Fruit fly (Drosophila melanogaster) whole organism, prepupa: ENCODE measurements around the gene Inx7.

Source experiments
- CG10669 ChIP-seq: fragments of 200-800 bp; sonication (Bioruptor generic); optimal IDR thresholded peaks from 3 replicates; lab custom pipeline; 2018; ENCODE audit warnings: missing biosample characterization, mild to moderate bottlenecking, missing genetic modification characterization, moderate library complexity
- CG11294 ChIP-seq: fragments of 200-800 bp; sonication (Bioruptor generic); IDR thresholded peaks from 2 replicates; pipeline ENCODE4 v1.3.6; 2022; ENCODE audit warnings: missing biosample characterization, missing genetic modification characterization
- CG11762 ChIP-seq: fragments of 200-800 bp; sonication (Bioruptor generic); optimal IDR thresholded peaks from 3 replicates; lab custom pipeline; 2016; ENCODE audit warnings: missing biosample characterization, missing genetic modification characterization; ENCODE audit not compliant: insufficient read depth
- CG11902 ChIP-seq: fragments of 200-800 bp; sonication (Bioruptor generic); optimal IDR thresholded peaks from 3 replicates; lab custom pipeline; 2016; ENCODE audit warnings: missing biosample characterization, missing genetic modification characterization
- CG32006 ChIP-seq: fragments of 200-800 bp; sonication (Bioruptor generic); optimal IDR thresholded peaks from 3 replicates; lab custom pipeline; 2017; ENCODE audit warnings: missing biosample characterization, mild to moderate bottlenecking, missing genetic modification characterization
- CG4318 ChIP-seq: fragments of 200-800 bp; sonication (Bioruptor generic); optimal IDR thresholded peaks from 3 replicates; lab custom pipeline; 2017; ENCODE audit warnings: missing biosample characterization, mild to moderate bottlenecking, missing genetic modification characterization
- CG9139 ChIP-seq: fragments of 200-800 bp; sonication (Bioruptor generic); optimal IDR thresholded peaks from 3 replicates; lab custom pipeline; 2017; ENCODE audit warnings: missing biosample characterization, mild to moderate bottlenecking, missing genetic modification characterization
- Eip78C ChIP-seq: fragments of 200-800 bp; sonication (Bioruptor generic); peaks from one replicate; lab custom pipeline; 2016; ENCODE audit warnings: missing biosample characterization, missing genetic modification characterization
- Gug ChIP-seq: fragments of 200-800 bp; sonication (Bioruptor generic); IDR thresholded peaks from 2 replicates; pipeline ENCODE4 v1.3.6; 2022; ENCODE audit warnings: missing biosample characterization, missing genetic modification characterization
- Met ChIP-seq: fragments of 200-800 bp; sonication (Bioruptor generic); optimal IDR thresholded peaks from 3 replicates; lab custom pipeline; 2016; ENCODE audit warnings: missing biosample characterization, missing genetic modification characterization

- TF ChIP-seq Eip78C (GFP tag; lab: Kevin White, UChicago) (peak; percentile 77), Gug (GFP tag; lab: Robert Waterston, UW) (no peak), CG9139 (GFP tag; lab: Kevin White, UChicago) (no peak), CG4318 (GFP tag; lab: Kevin White, UChicago) (no peak), CG32006 (GFP tag; lab: Kevin White, UChicago) (peak; percentile 37), CG10669 (GFP tag; lab: Kevin White, UChicago) (peak; percentile 44), CG11294 (GFP tag; lab: Robert Waterston, UW) (no peak), CG11902 (no peak), Met (GFP tag; lab: Kevin White, UChicago) (peak; percentile 56), CG11762 (GFP tag; lab: Kevin White, UChicago) (no peak)
Observed at dm6 chrX:6982054-6982453, 11.4 kb downstream of the Inx7 start.
